Worm (Caenorhabditis elegans) whole organism, L1 larva: Measurements from ENCODE around the gene sodh-2.

Source experiments
- C04F5.9 ChIP-seq: sonication (generic microtip); optimal IDR thresholded peaks from 2 replicates; lab custom pipeline; 2016; ENCODE audit warnings: missing genetic modification characterization, missing compliant biosample characterization
- C16A3.4 ChIP-seq: fragments of 150-350 bp; optimal IDR thresholded peaks from 2 replicates; lab custom pipeline; 2014; ENCODE audit warnings: missing biosample characterization, missing genetic modification characterization
- F16B12.6 ChIP-seq: fragments of 150-350 bp; optimal IDR thresholded peaks from 2 replicates; lab custom pipeline; 2014; ENCODE audit warnings: missing biosample characterization, missing genetic modification characterization
- Y116A8C.19 ChIP-seq: sonication (generic microtip); optimal IDR thresholded peaks from 2 replicates; lab custom pipeline; 2016; ENCODE audit warnings: missing compliant biosample characterization, missing genetic modification characterization, borderline replicate concordance
- aha-1 ChIP-seq: fragments of 150-350 bp; optimal IDR thresholded peaks from 2 replicates; lab custom pipeline; 2014; ENCODE audit warnings: missing biosample characterization, missing genetic modification characterization
- alr-1 ChIP-seq: fragments of 200-800 bp; sonication (Bioruptor generic); optimal IDR thresholded peaks from 2 replicates; lab custom pipeline; 2018; ENCODE audit warnings: borderline replicate concordance, mild to moderate bottlenecking, missing genetic modification characterization, missing compliant biosample characterization
- aly-2 ChIP-seq: fragments of 150-350 bp; optimal IDR thresholded peaks from 2 replicates; lab custom pipeline; 2014; ENCODE audit warnings: missing biosample characterization, missing genetic modification characterization
- ama-1 ChIP-seq: fragments of 150-350 bp; optimal IDR thresholded peaks from 2 replicates; lab custom pipeline; 2014
- blmp-1 ChIP-seq: fragments of 150-350 bp; optimal IDR thresholded peaks from 2 replicates; lab custom pipeline; 2014; ENCODE audit warnings: missing biosample characterization, missing genetic modification characterization
- ceh-88 ChIP-seq: fragments of 200-800 bp; sonication (Bioruptor generic); IDR thresholded peaks from 2 replicates; pipeline ENCODE4 v1.3.6; 2022; ENCODE audit warnings: missing genetic modification characterization, missing compliant biosample characterization
- ceh-90 ChIP-seq: sonication (generic microtip); optimal IDR thresholded peaks from 2 replicates; lab custom pipeline; 2016; ENCODE audit warnings: missing genetic modification characterization, missing compliant biosample characterization
- ces-1 ChIP-seq: fragments of 150-350 bp; optimal IDR thresholded peaks from 2 replicates; lab custom pipeline; 2014; ENCODE audit warnings: missing biosample characterization, missing genetic modification reagents, missing genetic modification characterization
- dpl-1 ChIP-seq, 3 experiments: fragments of 150-350 bp in 2 of 3; sonication (generic microtip) in 1 of 3; optimal IDR thresholded peaks; 2 replicates each; lab custom pipeline; 2014 to 2017; ENCODE audit warnings: missing biosample characterization in 3 of 3, missing genetic modification characterization in 3 of 3, missing genetic modification reagents in 3 of 3
- dsc-1 ChIP-seq: sonication (generic microtip); optimal IDR thresholded peaks from 2 replicates; lab custom pipeline; 2016; ENCODE audit warnings: mild to moderate bottlenecking, missing genetic modification characterization, missing compliant biosample characterization
- efl-1 ChIP-seq, 4 experiments: fragments of 150-350 bp; optimal IDR thresholded peaks in 3 of 4; peaks in 1 of 4; 1 replicate in 1 of 4; 2 replicates in 3 of 4; lab custom pipeline; 2014; ENCODE audit warnings: missing biosample characterization in 2 of 4, missing genetic modification characterization in 2 of 4, missing genetic modification reagents in 2 of 4
- efl-3 ChIP-seq: fragments of 200-800 bp; sonication (Bioruptor generic); optimal IDR thresholded peaks from 2 replicates; lab custom pipeline; 2018; ENCODE audit warnings: mild to moderate bottlenecking, missing genetic modification characterization, missing compliant biosample characterization
- ets-5 ChIP-seq: fragments of 200-800 bp; sonication (Bioruptor generic); IDR thresholded peaks from 2 replicates; pipeline ENCODE4 v1.3.6; 2022; ENCODE audit warnings: missing genetic modification characterization, missing compliant biosample characterization
- fkh-10 ChIP-seq: sonication (generic microtip); optimal IDR thresholded peaks from 2 replicates; lab custom pipeline; 2017; ENCODE audit warnings: missing biosample characterization, missing genetic modification reagents, missing genetic modification characterization
- fkh-4 ChIP-seq: sonication (generic microtip); optimal IDR thresholded peaks from 2 replicates; lab custom pipeline; 2016; ENCODE audit warnings: missing compliant biosample characterization, missing genetic modification characterization, borderline replicate concordance
- fkh-8 ChIP-seq: sonication (generic microtip); optimal IDR thresholded peaks from 2 replicates; lab custom pipeline; 2016; ENCODE audit warnings: mild to moderate bottlenecking, missing genetic modification characterization, missing compliant biosample characterization
- grh-1 ChIP-seq: fragments of 200-800 bp; sonication (Bioruptor generic); IDR thresholded peaks from 2 replicates; pipeline ENCODE4 v1.3.6; 2022; ENCODE audit warnings: missing genetic modification reagents, missing genetic modification characterization, missing compliant biosample characterization
- hlh-17 ChIP-seq: fragments of 200-800 bp; sonication (Bioruptor generic); optimal IDR thresholded peaks from 2 replicates; lab custom pipeline; 2018; ENCODE audit warnings: missing genetic modification characterization, mild to moderate bottlenecking, missing compliant biosample characterization, moderate library complexity, borderline replicate concordance
- isw-1 ChIP-seq: fragments of 200-800 bp; sonication (Bioruptor generic); IDR thresholded peaks from 2 replicates; pipeline ENCODE4 v1.3.6; 2022; ENCODE audit warnings: missing genetic modification characterization, missing compliant biosample characterization
- jun-1 ChIP-seq: fragments of 150-350 bp; optimal IDR thresholded peaks from 2 replicates; lab custom pipeline; 2014; ENCODE audit warnings: missing biosample characterization, missing genetic modification reagents, missing genetic modification characterization
- lin-13 ChIP-seq: fragments of 150-350 bp; optimal IDR thresholded peaks from 2 replicates; lab custom pipeline; 2014; ENCODE audit warnings: missing biosample characterization, missing genetic modification reagents, missing genetic modification characterization
- lin-15B ChIP-seq: fragments of 150-350 bp; sonication (generic microtip); optimal IDR thresholded peaks from 3 replicates; lab custom pipeline; 2014; ENCODE audit warnings: missing biosample characterization, missing genetic modification characterization
- lin-35 ChIP-seq, 2 experiments: fragments of 150-350 bp; optimal IDR thresholded peaks; 2 replicates each; lab custom pipeline; 2014; ENCODE audit warnings: missing biosample characterization in 2 of 2, missing genetic modification characterization in 2 of 2, missing genetic modification reagents in 2 of 2
- lin-39 ChIP-seq: fragments of 150-350 bp; optimal IDR thresholded peaks from 2 replicates; lab custom pipeline; 2014; ENCODE audit warnings: missing biosample characterization, missing genetic modification reagents, missing genetic modification characterization
- lir-3 ChIP-seq: sonication (generic microtip); optimal IDR thresholded peaks from 2 replicates; lab custom pipeline; 2016; ENCODE audit warnings: mild to moderate bottlenecking, missing genetic modification characterization, moderate library complexity, missing compliant biosample characterization; ENCODE audit not compliant: poor library complexity
- lsy-2 ChIP-seq, 2 experiments: fragments of 150-350 bp; optimal IDR thresholded peaks; 2 replicates each; lab custom pipeline; 2014; ENCODE audit warnings: missing biosample characterization in 2 of 2, missing genetic modification characterization in 2 of 2
- mab-9 ChIP-seq: fragments of 200-800 bp; sonication (Bioruptor generic); IDR thresholded peaks from 2 replicates; pipeline ENCODE4 v1.3.6; 2022; ENCODE audit warnings: missing genetic modification reagents, missing genetic modification characterization, missing compliant biosample characterization
- mep-1 ChIP-seq: fragments of 150-350 bp; optimal IDR thresholded peaks from 2 replicates; lab custom pipeline; 2014; ENCODE audit warnings: missing biosample characterization, missing genetic modification characterization
- nhr-12 ChIP-seq: sonication (generic microtip); optimal IDR thresholded peaks from 2 replicates; lab custom pipeline; 2017; ENCODE audit warnings: missing biosample characterization, missing genetic modification characterization
- nhr-19 ChIP-seq: fragments of 200-800 bp; sonication (Bioruptor generic); conservative IDR thresholded peaks from 2 replicates; pipeline ENCODE4 v1.3.6; 2022; ENCODE audit warnings: missing genetic modification characterization, missing compliant biosample characterization
- nhr-237 ChIP-seq: fragments of 150-350 bp; optimal IDR thresholded peaks from 2 replicates; lab custom pipeline; 2014; ENCODE audit warnings: missing biosample characterization, missing genetic modification characterization
- nhr-47 ChIP-seq: sonication (generic microtip); optimal IDR thresholded peaks from 2 replicates; lab custom pipeline; 2016; ENCODE audit warnings: mild to moderate bottlenecking, missing genetic modification characterization, moderate library complexity, missing compliant biosample characterization
- nhr-71 ChIP-seq: sonication (generic microtip); optimal IDR thresholded peaks from 2 replicates; lab custom pipeline; 2016; ENCODE audit warnings: mild to moderate bottlenecking, missing genetic modification characterization, moderate library complexity, missing compliant biosample characterization
- nhr-76 ChIP-seq: sonication (generic microtip); optimal IDR thresholded peaks from 2 replicates; lab custom pipeline; 2017; ENCODE audit warnings: missing biosample characterization, missing genetic modification characterization
- nhr-84 ChIP-seq: sonication (generic microtip); optimal IDR thresholded peaks from 2 replicates; lab custom pipeline; 2017; ENCODE audit warnings: missing biosample characterization, missing genetic modification characterization
- nhr-85 ChIP-seq: sonication (generic microtip); peaks from one replicate; lab custom pipeline; 2016; ENCODE audit warnings: missing genetic modification characterization, inconsistent platforms, missing compliant biosample characterization
- nhr-90 ChIP-seq: sonication (generic microtip); optimal IDR thresholded peaks from 2 replicates; lab custom pipeline; 2016; ENCODE audit warnings: mild to moderate bottlenecking, missing genetic modification characterization, missing compliant biosample characterization; ENCODE audit not compliant: poor library complexity
- pax-3 ChIP-seq: fragments of 200-800 bp; sonication (Bioruptor generic); optimal IDR thresholded peaks from 2 replicates; lab custom pipeline; 2018; ENCODE audit warnings: mild to moderate bottlenecking, missing genetic modification characterization, moderate library complexity, missing compliant biosample characterization
- rnt-1 ChIP-seq: sonication (generic microtip); optimal IDR thresholded peaks from 2 replicates; lab custom pipeline; 2016; ENCODE audit warnings: mild to moderate bottlenecking, missing genetic modification characterization, moderate library complexity, missing compliant biosample characterization
- skn-1 ChIP-seq: fragments of 150-350 bp; optimal IDR thresholded peaks from 2 replicates; lab custom pipeline; 2014; ENCODE audit warnings: missing biosample characterization, missing genetic modification characterization
- snpc-4 ChIP-seq: fragments of 150-350 bp; optimal IDR thresholded peaks from 2 replicates; lab custom pipeline; 2014; ENCODE audit warnings: missing biosample characterization, missing genetic modification characterization
- snu-23 ChIP-seq: sonication (generic microtip); optimal IDR thresholded peaks from 2 replicates; lab custom pipeline; 2016; ENCODE audit warnings: missing genetic modification characterization, missing compliant biosample characterization
- sox-4 ChIP-seq: sonication (generic microtip); optimal IDR thresholded peaks from 2 replicates; lab custom pipeline; 2016; ENCODE audit warnings: missing genetic modification characterization, missing compliant biosample characterization
- sptf-1 ChIP-seq: fragments of 150-350 bp; optimal IDR thresholded peaks from 2 replicates; lab custom pipeline; 2014; ENCODE audit warnings: missing biosample characterization, missing genetic modification characterization
- tbx-2 ChIP-seq: sonication (generic microtip); optimal IDR thresholded peaks from 2 replicates; lab custom pipeline; 2016; ENCODE audit warnings: missing genetic modification characterization, missing compliant biosample characterization
- unc-30 ChIP-seq: sonication (generic microtip); optimal IDR thresholded peaks from 2 replicates; lab custom pipeline; 2017; ENCODE audit warnings: missing biosample characterization, missing genetic modification characterization
- zip-4 ChIP-seq: fragments of 200-800 bp; sonication (Bioruptor generic); optimal IDR thresholded peaks from 2 replicates; lab custom pipeline; 2018; ENCODE audit warnings: mild to moderate bottlenecking, missing genetic modification characterization, moderate library complexity, missing compliant biosample characterization

The sodh-2 gene

DNA sequence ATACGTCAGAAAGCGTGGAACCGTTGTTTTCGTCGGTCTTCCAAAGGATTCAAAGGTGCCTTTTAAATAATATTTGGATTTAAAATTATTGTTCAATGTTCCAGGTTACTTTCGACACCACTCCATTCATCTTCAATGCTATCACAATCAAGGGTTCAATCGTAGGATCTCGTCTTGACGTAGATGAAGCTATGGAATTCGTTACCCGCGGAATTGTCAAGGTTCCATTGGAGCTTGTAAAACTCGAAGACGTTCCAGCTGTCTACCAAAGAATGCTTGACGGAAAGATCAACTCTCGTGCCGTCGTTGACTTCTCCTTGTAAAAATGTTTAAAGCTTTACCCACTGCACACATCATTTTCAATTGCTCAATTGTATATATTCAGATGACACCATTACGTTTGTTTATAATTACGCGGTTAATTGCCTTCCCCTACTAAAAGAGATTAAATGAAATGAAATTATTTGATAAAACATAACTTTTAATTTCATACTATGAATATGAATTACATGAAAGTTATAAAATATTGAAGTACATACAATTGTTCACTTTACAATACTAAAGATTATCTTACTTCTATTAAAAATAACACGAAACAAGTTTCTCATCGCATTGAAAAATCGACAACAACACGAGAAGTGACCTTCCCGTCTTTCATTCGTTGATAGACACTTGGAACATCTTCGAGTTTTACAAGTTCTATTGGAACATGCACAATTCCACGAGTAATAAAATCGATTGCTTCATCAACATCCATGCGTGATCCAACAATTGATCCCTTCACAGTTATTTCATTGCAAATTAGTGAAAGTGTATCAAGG is 1.7 kb downstream of the sodh-2 start:
- TF ChIP-seq Y116A8C.19 (no peak), lsy-2 (tag; optimal IDR thresholded peaks at IDR 0.05; lab: Kevin White, UChicago) (peak in 1 of 2 experiments; percentile 54), sptf-1 (tag; lab: Kevin White, UChicago) (no peak), rnt-1 (peak; percentile 83), nhr-71 (tag; lab: Kevin White, UChicago) (peak; percentile 53), blmp-1 (tag; lab: Kevin White, UChicago) (peak; percentile 11), nhr-85 (tag; lab: Kevin White, UChicago) (peak; percentile 74), F16B12.6 (tag; lab: Kevin White, UChicago) (no peak), nhr-84 (no peak), ceh-90 (tag; lab: Kevin White, UChicago) (no peak), ama-1 (lab: Kevin White, UChicago) (peak; percentile 94), lin-39 (tag; lab: Kevin White, UChicago) (peak; percentile 40), lin-35 (GFP tag; optimal IDR thresholded peaks at IDR 0.05; lab: Kevin White, UChicago) (peak in 1 of 2 experiments; percentile 50), nhr-90 (tag; lab: Kevin White, UChicago) (peak; percentile 60), aly-2 (tag; lab: Kevin White, UChicago) (peak; percentile 77), nhr-19 (GFP tag; lab: Robert Waterston, UW) (peak; percentile 72), zip-4 (no peak), efl-1 (optimal IDR thresholded peaks at IDR 0.05; lab: Kevin White, UChicago) (peak in 1 of 2 experiments; percentile 18), efl-1 (GFP tag; optimal IDR thresholded peaks at IDR 0.05 in 1 of 2; lab: Kevin White, UChicago) (peak in 1 of 2 experiments; percentile 93), alr-1 (tag; lab: Kevin White, UChicago) (no peak), isw-1 (no peak), tbx-2 (tag; lab: Kevin White, UChicago) (peak; percentile 56), fkh-8 (tag; lab: Kevin White, UChicago) (no peak), sox-4 (tag; lab: Kevin White, UChicago) (no peak), ets-5 (no peak), dpl-1 (GFP tag; optimal IDR thresholded peaks at IDR 0.05; lab: Kevin White, UChicago) (peak; percentile 12 to 37 (median 16)), unc-30 (tag; lab: Kevin White, UChicago) (no peak), nhr-12 (no peak), jun-1 (tag; lab: Kevin White, UChicago) (no peak), aha-1 (no peak), fkh-10 (no peak), fkh-4 (tag; lab: Kevin White, UChicago) (no peak), grh-1 (GFP tag; lab: Robert Waterston, UW) (no peak), nhr-47 (no peak), lir-3 (tag; lab: Kevin White, UChicago) (peak; percentile 13), snu-23 (GFP tag; lab: Kevin White, UChicago) (peak; percentile 62), lin-15B (tag; lab: Kevin White, UChicago) (no peak), snpc-4 (tag; lab: Kevin White, UChicago) (no peak), hlh-17 (GFP tag; lab: Kevin White, UChicago) (no peak), mep-1 (no peak), ces-1 (GFP tag; lab: Kevin White, UChicago) (no peak), efl-3 (GFP tag; lab: Kevin White, UChicago) (no peak), ceh-88 (GFP tag; lab: Robert Waterston, UW) (peak; percentile 65), skn-1 (tag; lab: Kevin White, UChicago) (peak; percentile 7), C16A3.4 (tag; lab: Kevin White, UChicago) (peak; percentile 61), dsc-1 (tag; lab: Kevin White, UChicago) (no peak), nhr-76 (no peak), C04F5.9 (tag; lab: Kevin White, UChicago) (peak; percentile 44), mab-9 (GFP tag; lab: Robert Waterston, UW) (no peak), nhr-237 (no peak), lin-13 (no peak), pax-3 (tag; lab: Kevin White, UChicago) (peak; percentile 50)
